Fruit fly (Drosophila melanogaster) whole organism, embryonic: ENCODE measurements around the gene CG14778.

Source experiments
- B-H2 ChIP-seq: fragments of 200-800 bp; sonication (Bioruptor generic); optimal IDR thresholded peaks from 2 replicates; lab custom pipeline; 2018; ENCODE audit warnings: missing biosample characterization, mild to moderate bottlenecking, missing genetic modification characterization
- BEAF-32 ChIP-seq: fragments of 200-800 bp; sonication (Bioruptor generic); optimal IDR thresholded peaks from 3 replicates; lab custom pipeline; 2017; ENCODE audit warnings: missing biosample characterization, missing genetic modification characterization, mild to moderate bottlenecking, moderate library complexity, missing genetic modification reagents
- Blimp-1 ChIP-seq: fragments of 200-800 bp; sonication (Bioruptor generic); optimal IDR thresholded peaks from 3 replicates; lab custom pipeline; 2018; ENCODE audit warnings: missing biosample characterization, missing genetic modification characterization, mild to moderate bottlenecking, moderate library complexity, missing genetic modification reagents
- BtbVII ChIP-seq: fragments of 200-800 bp; sonication (Bioruptor generic); optimal IDR thresholded peaks from 3 replicates; lab custom pipeline; 2017; ENCODE audit warnings: missing biosample characterization, mild to moderate bottlenecking, missing genetic modification characterization
- CG10321 ChIP-seq: fragments of 200-800 bp; sonication (Bioruptor generic); IDR thresholded peaks from 2 replicates; pipeline ENCODE4 v1.3.6; 2022; ENCODE audit warnings: missing biosample characterization, missing genetic modification characterization
- CG11398 ChIP-seq: fragments of 200-800 bp; sonication (Bioruptor generic); optimal IDR thresholded peaks from 2 replicates; lab custom pipeline; 2016; ENCODE audit warnings: missing biosample characterization, missing genetic modification characterization
- CG11456 ChIP-seq: fragments of 200-800 bp; sonication (Bioruptor generic); IDR thresholded peaks from 3 replicates; pipeline ENCODE4 v1.3.6; 2022; ENCODE audit warnings: missing biosample characterization, missing genetic modification characterization
- CG1233 ChIP-seq: fragments of 200-800 bp; sonication (Bioruptor generic); optimal IDR thresholded peaks from 4 replicates; lab custom pipeline; 2018; ENCODE audit warnings: missing biosample characterization, mild to moderate bottlenecking, missing genetic modification characterization
- CG13424 ChIP-seq: fragments of 200-800 bp; sonication (Bioruptor generic); optimal IDR thresholded peaks from 2 replicates; lab custom pipeline; 2019; ENCODE audit warnings: missing biosample characterization, mild to moderate bottlenecking, missing genetic modification characterization, moderate library complexity
- CG14710 ChIP-seq: fragments of 200-800 bp; sonication (Bioruptor generic); optimal IDR thresholded peaks from 3 replicates; lab custom pipeline; 2019; ENCODE audit warnings: missing biosample characterization, mild to moderate bottlenecking, missing genetic modification characterization, moderate library complexity
- CG15011 ChIP-seq: fragments of 200-800 bp; sonication (Bioruptor generic); optimal IDR thresholded peaks from 3 replicates; lab custom pipeline; 2018; ENCODE audit warnings: missing biosample characterization, mild to moderate bottlenecking, missing genetic modification characterization
- CG1647 ChIP-seq: fragments of 200-800 bp; sonication (Bioruptor generic); optimal IDR thresholded peaks from 3 replicates; lab custom pipeline; 2016; ENCODE audit warnings: missing biosample characterization, missing genetic modification characterization
- CG18599 ChIP-seq: fragments of 200-800 bp; sonication (Bioruptor generic); optimal IDR thresholded peaks from 3 replicates; lab custom pipeline; 2017; ENCODE audit warnings: missing biosample characterization, missing genetic modification characterization, mild to moderate bottlenecking, moderate library complexity, missing genetic modification reagents
- CG2116 ChIP-seq: fragments of 200-800 bp; sonication (Bioruptor generic); optimal IDR thresholded peaks from 3 replicates; lab custom pipeline; 2018; ENCODE audit warnings: missing biosample characterization, mild to moderate bottlenecking, missing genetic modification characterization
- CG30431 ChIP-seq: fragments of 200-800 bp; sonication (Bioruptor generic); optimal IDR thresholded peaks from 2 replicates; lab custom pipeline; 2017; ENCODE audit warnings: missing biosample characterization, missing genetic modification characterization
- CG32772 ChIP-seq: fragments of 200-800 bp; sonication (Bioruptor generic); IDR thresholded peaks from 2 replicates; pipeline ENCODE4 v1.3.6; 2022; ENCODE audit warnings: missing biosample characterization, missing genetic modification characterization
- CG7271 ChIP-seq: fragments of 200-800 bp; sonication (Bioruptor generic); optimal IDR thresholded peaks from 2 replicates; lab custom pipeline; 2018; ENCODE audit warnings: missing biosample characterization, mild to moderate bottlenecking, missing genetic modification characterization, moderate library complexity
- CG7372 ChIP-seq: fragments of 200-800 bp; sonication (Bioruptor generic); IDR thresholded peaks from 2 replicates; pipeline ENCODE4 v1.3.6; 2022; ENCODE audit warnings: missing biosample characterization, missing genetic modification characterization
- CG7556 ChIP-seq: fragments of 200-800 bp; sonication (Bioruptor generic); optimal IDR thresholded peaks from 2 replicates; lab custom pipeline; 2017; ENCODE audit warnings: missing biosample characterization, mild to moderate bottlenecking, missing genetic modification characterization
- CG7745 ChIP-seq: fragments of 200-800 bp; sonication (Bioruptor generic); optimal IDR thresholded peaks from 2 replicates; lab custom pipeline; 2018; ENCODE audit warnings: missing biosample characterization, mild to moderate bottlenecking, missing genetic modification characterization, moderate library complexity
- CG9817 ChIP-seq: fragments of 200-800 bp; sonication (Bioruptor generic); optimal IDR thresholded peaks from 2 replicates; lab custom pipeline; 2018; ENCODE audit warnings: missing biosample characterization, mild to moderate bottlenecking, missing genetic modification characterization, moderate library complexity
- D19A ChIP-seq: fragments of 200-800 bp; optimal IDR thresholded peaks from 3 replicates; lab custom pipeline; 2019; ENCODE audit warnings: missing biosample characterization, mild to moderate bottlenecking, missing genetic modification characterization, moderate library complexity
- Doc2 ChIP-seq: fragments of 200-800 bp; sonication (Bioruptor generic); IDR thresholded peaks from 2 replicates; pipeline ENCODE4 v1.3.6; 2022; ENCODE audit warnings: missing biosample characterization, missing genetic modification characterization
- H15 ChIP-seq: fragments of 200-800 bp; sonication (Bioruptor generic); IDR thresholded peaks from 3 replicates; pipeline ENCODE4 v1.3.6; 2022; ENCODE audit warnings: missing biosample characterization, missing genetic modification characterization
- Lpt ChIP-seq: fragments of >200 bp; optimal IDR thresholded peaks from 2 replicates; lab custom pipeline; 2018; ENCODE audit warnings: missing biosample characterization, missing genetic modification characterization
- Myb ChIP-seq: fragments of 200-800 bp; sonication (Bioruptor generic); optimal IDR thresholded peaks from 2 replicates; lab custom pipeline; 2016; ENCODE audit warnings: missing biosample characterization, missing genetic modification characterization
- NC2α ChIP-seq: fragments of 200-800 bp; sonication (Bioruptor generic); optimal IDR thresholded peaks from 2 replicates; lab custom pipeline; 2016; ENCODE audit warnings: missing biosample characterization, missing genetic modification characterization
- NC2β ChIP-seq: fragments of 200-800 bp; sonication (Bioruptor generic); optimal IDR thresholded peaks from 2 replicates; lab custom pipeline; 2016; ENCODE audit warnings: missing biosample characterization, missing genetic modification characterization
- Oli ChIP-seq: fragments of 200-800 bp; sonication (Bioruptor generic); optimal IDR thresholded peaks from 2 replicates; lab custom pipeline; 2018; ENCODE audit warnings: missing biosample characterization, mild to moderate bottlenecking, missing genetic modification characterization, moderate library complexity
- Poxn ChIP-seq: fragments of 200-800 bp; sonication (Bioruptor generic); IDR thresholded peaks from 2 replicates; pipeline ENCODE4 v1.3.6; 2022; ENCODE audit warnings: missing biosample characterization, missing genetic modification characterization
- Trl ChIP-seq, 3 experiments: fragments of >200 bp in 2 of 3; fragments of 200-800 bp in 1 of 3; sonication (Bioruptor generic) in 1 of 3; optimal IDR thresholded peaks; 2 replicates in 1 of 3; 3 replicates in 2 of 3; lab custom pipeline; 2016 to 2017; ENCODE audit warnings: missing biosample characterization in 1 of 3, missing genetic modification characterization in 1 of 3
- aop ChIP-seq: fragments of 200-800 bp; sonication (Bioruptor generic); IDR thresholded peaks from 2 replicates; pipeline ENCODE4 v1.3.6; 2022; ENCODE audit warnings: missing biosample characterization, missing genetic modification characterization
- bab2 ChIP-seq: fragments of 200-800 bp; sonication (Bioruptor generic); optimal IDR thresholded peaks from 2 replicates; lab custom pipeline; 2016; ENCODE audit warnings: missing biosample characterization, missing genetic modification characterization
- cas ChIP-seq: fragments of 200-800 bp; sonication (Bioruptor generic); IDR thresholded peaks from 2 replicates; pipeline ENCODE4 v1.3.6; 2022; ENCODE audit warnings: missing biosample characterization, missing genetic modification characterization
- chif ChIP-seq, 2 experiments: fragments of 200-800 bp; sonication (Bioruptor generic); optimal IDR thresholded peaks; 3 replicates each; lab custom pipeline; 2016; ENCODE audit warnings: missing biosample characterization in 2 of 2, missing genetic modification characterization in 2 of 2
- gro ChIP-seq: fragments of 200-800 bp; sonication (Bioruptor generic); optimal IDR thresholded peaks from 2 replicates; lab custom pipeline; 2016; ENCODE audit warnings: missing biosample characterization, missing genetic modification characterization
- ham ChIP-seq: fragments of 200-800 bp; sonication (Bioruptor generic); IDR thresholded peaks from 2 replicates; pipeline ENCODE4 v1.3.6; 2022; ENCODE audit warnings: missing biosample characterization, missing genetic modification characterization
- hbn ChIP-seq: fragments of 200-800 bp; sonication (Bioruptor generic); IDR thresholded peaks from 2 replicates; pipeline ENCODE4 v1.3.6; 2022; ENCODE audit warnings: missing biosample characterization, missing genetic modification characterization; ENCODE audit not compliant: partially characterized antibody
- ind ChIP-seq: fragments of 200-800 bp; sonication (Bioruptor generic); optimal IDR thresholded peaks from 3 replicates; lab custom pipeline; 2016; ENCODE audit warnings: missing biosample characterization, missing genetic modification characterization
- jigr1 ChIP-seq: fragments of 200-800 bp; sonication (Bioruptor generic); IDR thresholded peaks from 3 replicates; pipeline ENCODE4 v1.3.6; 2022; ENCODE audit warnings: missing biosample characterization, missing genetic modification characterization
- prd ChIP-seq, 3 experiments: fragments of >200 bp in 2 of 3; fragments of 200-800 bp in 1 of 3; sonication (Bioruptor generic) in 1 of 3; optimal IDR thresholded peaks in 2 of 3; IDR thresholded peaks in 1 of 3; 2 replicates in 2 of 3; 3 replicates in 1 of 3; pipeline versions ENCODE4 v1.3.6 to Lab custom; 2017 to 2022; ENCODE audit warnings: missing biosample characterization in 1 of 3, missing genetic modification characterization in 1 of 3
- psq ChIP-seq: fragments of 200-800 bp; sonication (Bioruptor generic); optimal IDR thresholded peaks from 2 replicates; lab custom pipeline; 2017; ENCODE audit warnings: missing biosample characterization, missing genetic modification characterization
- schlank ChIP-seq: fragments of 200-800 bp; sonication (Bioruptor generic); optimal IDR thresholded peaks from 2 replicates; lab custom pipeline; 2018; ENCODE audit warnings: missing biosample characterization, mild to moderate bottlenecking, missing genetic modification characterization
- sim ChIP-seq: fragments of 200-800 bp; sonication (Bioruptor generic); IDR thresholded peaks from 2 replicates; pipeline ENCODE4 v1.3.6; 2022; ENCODE audit warnings: missing biosample characterization, missing genetic modification characterization
- sima ChIP-seq: fragments of 200-800 bp; sonication (Bioruptor generic); optimal IDR thresholded peaks from 2 replicates; lab custom pipeline; 2016; ENCODE audit warnings: missing biosample characterization, missing genetic modification characterization
- slou ChIP-seq: fragments of 200-800 bp; sonication (Bioruptor generic); optimal IDR thresholded peaks from 3 replicates; lab custom pipeline; 2016; ENCODE audit warnings: missing biosample characterization, missing genetic modification characterization
- sr ChIP-seq: fragments of 200-800 bp; sonication (Bioruptor generic); IDR thresholded peaks from 3 replicates; pipeline ENCODE4 v1.3.6; 2022; ENCODE audit warnings: missing biosample characterization, missing genetic modification characterization
- tx ChIP-seq: fragments of 200-800 bp; sonication (Bioruptor generic); optimal IDR thresholded peaks from 2 replicates; lab custom pipeline; 2016; ENCODE audit warnings: missing biosample characterization, missing genetic modification characterization
- usp ChIP-seq: fragments of >200 bp; optimal IDR thresholded peaks from 2 replicates; lab custom pipeline; 2017; ENCODE audit warnings: missing biosample characterization, missing genetic modification characterization
- vvl ChIP-seq: fragments of 200-800 bp; sonication (Bioruptor generic); IDR thresholded peaks from 2 replicates; pipeline ENCODE4 v1.3.6; 2022; ENCODE audit warnings: missing biosample characterization, missing genetic modification characterization
- zfh2 ChIP-seq: fragments of 200-800 bp; sonication (Bioruptor generic); optimal IDR thresholded peaks from 2 replicates; lab custom pipeline; 2016; ENCODE audit warnings: missing biosample characterization, missing genetic modification characterization

Gene CG14778

DNA sequence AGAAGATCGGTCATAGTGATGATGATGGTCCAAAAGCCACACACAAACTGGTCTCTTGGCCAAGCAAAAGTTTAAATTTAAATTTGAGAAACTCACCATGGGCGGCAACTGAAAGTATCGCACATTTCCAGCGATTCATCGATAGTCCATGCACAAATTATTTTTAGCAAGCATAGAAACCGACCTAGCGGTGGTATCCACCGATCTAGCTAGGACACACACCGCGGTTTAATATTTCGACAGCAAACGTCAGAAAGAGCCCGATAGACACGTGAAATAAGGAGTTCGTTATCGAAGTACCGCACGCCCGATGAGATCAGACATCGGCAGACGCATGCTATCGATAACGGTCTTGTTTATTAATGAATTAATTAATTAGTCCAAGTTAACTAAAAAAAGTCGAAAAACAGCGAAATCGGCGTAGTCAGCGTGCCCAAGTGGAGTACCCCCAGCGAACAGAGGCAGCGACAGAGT is 45.5 kb downstream of the CG14778 start, which contains the start of gene CG14795 (continued):
- TF ChIP-seq CG10321: no peak
- TF ChIP-seq CG30431 (GFP tag; lab: Kevin White, UChicago): no peak
- peak; percentile 75 for TF ChIP-seq gro
- no peak for TF ChIP-seq Oli
- TF ChIP-seq CG7745 (tag; lab: Kevin White, UChicago): peak; percentile 43
- no peak for TF ChIP-seq NC2α
- peak; percentile 48; the same call in 1 of the 2 replicates for TF ChIP-seq cas
- TF ChIP-seq BEAF-32 (GFP tag; lab: Kevin White, UChicago): peak; percentile 97
- peak; percentile 75 for TF ChIP-seq CG14710 (tag; lab: Kevin White, UChicago)
- TF ChIP-seq zfh2: peak; percentile 39
- TF ChIP-seq bab2 (GFP tag; lab: Kevin White, UChicago): no peak
- TF ChIP-seq CG11456: peak; percentile 62; the same call in 1 of the 3 replicates
- no peak for TF ChIP-seq D19A (tag; lab: Kevin White, UChicago)
- TF ChIP-seq H15: no peak
- no peak for TF ChIP-seq aop (GFP tag; lab: Robert Waterston, UW)
- no peak for TF ChIP-seq usp
- peak; percentile 37 for TF ChIP-seq CG9817
- TF ChIP-seq Doc2: no peak
- peak; percentile 94 for TF ChIP-seq Myb (GFP tag; lab: Kevin White, UChicago)
- TF ChIP-seq schlank (tag; lab: Kevin White, UChicago): no peak
- TF ChIP-seq psq (GFP tag; lab: Kevin White, UChicago): no peak
- TF ChIP-seq chif (GFP tag; optimal IDR thresholded peaks at IDR 0.05; lab: Kevin White, UChicago): peak in 1 of 2 experiments; percentile 2
- TF ChIP-seq CG1233 (GFP tag; lab: Kevin White, UChicago): no peak
- TF ChIP-seq slou (GFP tag; lab: Kevin White, UChicago): no peak
- no peak for TF ChIP-seq ind (GFP tag; lab: Kevin White, UChicago)
- no peak for TF ChIP-seq Lpt (GFP tag; lab: Kevin White, UChicago)
- peak; percentile 85 for TF ChIP-seq vvl (GFP tag; lab: Robert Waterston, UW)
- TF ChIP-seq CG1647: no peak
- TF ChIP-seq Poxn: no peak
- peak; percentile 45 for TF ChIP-seq CG13424 (tag; lab: Kevin White, UChicago)
- TF ChIP-seq CG11398: no peak
- no peak for TF ChIP-seq CG7271 (tag; lab: Kevin White, UChicago)
- peak; percentile 67 for TF ChIP-seq NC2β (GFP tag; lab: Kevin White, UChicago)
- no peak for TF ChIP-seq jigr1 (GFP tag; lab: Robert Waterston, UW)
- TF ChIP-seq Blimp-1: peak; percentile 4
- peak; percentile 44 for TF ChIP-seq B-H2 (GFP tag; lab: Kevin White, UChicago)
- peak; percentile 98 for TF ChIP-seq hbn
- no peak for TF ChIP-seq ham (GFP tag; lab: Robert Waterston, UW)
- TF ChIP-seq BtbVII: no peak
- no peak for TF ChIP-seq Trl (optimal IDR thresholded peaks at IDR 0.05; lab: Kevin White, UChicago)
- TF ChIP-seq Trl (GFP tag; optimal IDR thresholded peaks at IDR 0.05; lab: Kevin White, UChicago): no peak
- TF ChIP-seq sr (GFP tag; lab: Robert Waterston, UW): no peak
- no peak for TF ChIP-seq prd (optimal IDR thresholded peaks at IDR 0.05; lab: Kevin White, UChicago)
- peak; percentile 5; the same call in 1 of the 3 replicates for TF ChIP-seq prd (GFP tag; IDR thresholded peaks at IDR 0.05; lab: Robert Waterston, UW)
- no peak for TF ChIP-seq CG15011
- peak; percentile 3 for TF ChIP-seq CG7556 (GFP tag; lab: Kevin White, UChicago)
- TF ChIP-seq sima (GFP tag; lab: Kevin White, UChicago): no peak
- TF ChIP-seq sim: no peak
- TF ChIP-seq CG2116 (GFP tag; lab: Kevin White, UChicago): peak; percentile 93
- no peak for TF ChIP-seq CG7372 (GFP tag; lab: Robert Waterston, UW)
- TF ChIP-seq tx: no peak
- no peak for TF ChIP-seq CG32772 (GFP tag; lab: Robert Waterston, UW)
- no peak for TF ChIP-seq CG18599 (GFP tag; lab: Kevin White, UChicago)
